Worm (Caenorhabditis elegans) whole organism, young adult: ENCODE results near the gene Y22D7AL.11.
A peak's percentile ranks its signal among the peaks of the same experiment; 100 is the strongest.

ENCODE experiments used
- B0035.1 ChIP-seq: sonication (generic microtip); optimal IDR thresholded peaks from 2 replicates; lab custom pipeline; 2016; ENCODE audit warnings: missing genetic modification characterization, mild to moderate bottlenecking, missing compliant biosample characterization, missing genotype, missing genetic modification reagents
- B0261.1 ChIP-seq: sonication (generic microtip); optimal IDR thresholded peaks from 2 replicates; lab custom pipeline; 2016; ENCODE audit warnings: mild to moderate bottlenecking, missing genetic modification characterization, moderate library complexity, missing compliant biosample characterization
- B0336.3 ChIP-seq: fragments of 200-800 bp; sonication (Bioruptor generic); IDR thresholded peaks from 2 replicates; pipeline ENCODE4 v1.3.6; 2022; ENCODE audit warnings: missing genetic modification characterization, missing compliant biosample characterization
- C06A6.2 ChIP-seq: fragments of 200-800 bp; sonication (Bioruptor generic); conservative IDR thresholded peaks from 2 replicates; pipeline ENCODE4 v1.3.6; 2022; ENCODE audit warnings: missing genetic modification characterization, missing compliant biosample characterization
- C17E4.6 ChIP-seq: fragments of 200-800 bp; sonication (Bioruptor generic); IDR thresholded peaks from 2 replicates; pipeline ENCODE4 v1.3.6; 2022; ENCODE audit warnings: missing genetic modification reagents, missing genetic modification characterization, missing compliant biosample characterization
- D2030.7 ChIP-seq: fragments of 200-800 bp; sonication (Bioruptor generic); IDR thresholded peaks from 2 replicates; pipeline ENCODE4 v1.3.6; 2022; ENCODE audit warnings: missing genetic modification reagents, missing genetic modification characterization, missing compliant biosample characterization
- F33H1.4 ChIP-seq: fragments of 200-800 bp; sonication (Bioruptor generic); IDR thresholded peaks from 2 replicates; pipeline ENCODE4 v1.3.6; 2022; ENCODE audit warnings: missing genetic modification reagents, missing genetic modification characterization, missing compliant biosample characterization
- F55B11.4 ChIP-seq: sonication (generic microtip); optimal IDR thresholded peaks from 2 replicates; lab custom pipeline; 2016; ENCODE audit warnings: missing compliant biosample characterization, missing genetic modification characterization, borderline replicate concordance; ENCODE audit not compliant: insufficient read depth
- F57A8.1 ChIP-seq: fragments of 200-800 bp; sonication (Bioruptor generic); optimal IDR thresholded peaks from 2 replicates; lab custom pipeline; 2018; ENCODE audit warnings: mild to moderate bottlenecking, missing genetic modification characterization, moderate library complexity, missing compliant biosample characterization
- T26A5.8 ChIP-seq: sonication (generic microtip); optimal IDR thresholded peaks from 2 replicates; lab custom pipeline; 2016; ENCODE audit warnings: missing genetic modification characterization, missing compliant biosample characterization
- Y95B8A.8 ChIP-seq: fragments of 200-800 bp; sonication (Bioruptor generic); IDR thresholded peaks from 2 replicates; pipeline ENCODE4 v1.3.6; 2022; ENCODE audit warnings: missing genetic modification reagents, missing genetic modification characterization, missing compliant biosample characterization
- ZK185.1 ChIP-seq: sonication (generic microtip); optimal IDR thresholded peaks from 2 replicates; lab custom pipeline; 2016; ENCODE audit warnings: mild to moderate bottlenecking, missing genetic modification characterization, missing compliant biosample characterization; ENCODE audit not compliant: poor library complexity, severe bottlenecking
- akir-1 ChIP-seq: fragments of 200-800 bp; sonication (Bioruptor generic); optimal IDR thresholded peaks from 2 replicates; lab custom pipeline; 2018; ENCODE audit warnings: mild to moderate bottlenecking, missing genetic modification characterization, moderate library complexity, missing compliant biosample characterization
- attf-3 ChIP-seq: fragments of 200-800 bp; sonication (Bioruptor generic); conservative IDR thresholded peaks from 2 replicates; pipeline ENCODE4 v1.3.6; 2022; ENCODE audit warnings: missing genetic modification reagents, missing genetic modification characterization, missing compliant biosample characterization
- bed-1 ChIP-seq: fragments of 200-800 bp; sonication (Bioruptor generic); IDR thresholded peaks from 2 replicates; pipeline ENCODE4 v1.3.6; 2022; ENCODE audit warnings: missing genetic modification reagents, missing genetic modification characterization, missing compliant biosample characterization
- bed-2 ChIP-seq: fragments of 200-800 bp; sonication (Bioruptor generic); IDR thresholded peaks from 2 replicates; pipeline ENCODE4 v1.3.6; 2022; ENCODE audit warnings: missing genetic modification reagents, missing genetic modification characterization, missing compliant biosample characterization
- cebp-1 ChIP-seq, 2 experiments: fragments of 200-800 bp in 1 of 2; sonication (Bioruptor generic) in 1 of 2; sonication (generic microtip) in 1 of 2; IDR thresholded peaks in 1 of 2; optimal IDR thresholded peaks in 1 of 2; 2 replicates each; pipeline versions ENCODE4 v1.3.6 to Lab custom; 2017 to 2022; ENCODE audit warnings: missing compliant biosample characterization in 2 of 2, missing genetic modification characterization in 2 of 2, mild to moderate bottlenecking in 1 of 2, missing genetic modification reagents in 1 of 2, moderate library complexity in 1 of 2
- ceh-27 ChIP-seq: fragments of 200-800 bp; sonication (Bioruptor generic); optimal IDR thresholded peaks from 2 replicates; lab custom pipeline; 2018; ENCODE audit warnings: mild to moderate bottlenecking, missing genetic modification characterization, moderate library complexity, missing compliant biosample characterization
- ceh-91 ChIP-seq: fragments of 200-800 bp; sonication (Bioruptor generic); IDR thresholded peaks from 2 replicates; pipeline ENCODE4 v1.3.6; 2022; ENCODE audit warnings: missing genetic modification reagents, missing genetic modification characterization, missing compliant biosample characterization
- dox-1 ChIP-seq: fragments of 200-800 bp; sonication (Bioruptor generic); IDR thresholded peaks from 2 replicates; pipeline ENCODE4 v1.3.6; 2022; ENCODE audit warnings: missing genetic modification reagents, missing genetic modification characterization, missing compliant biosample characterization
- dpff-1 ChIP-seq: sonication (generic microtip); optimal IDR thresholded peaks from 2 replicates; lab custom pipeline; 2017; ENCODE audit warnings: mild to moderate bottlenecking, missing genetic modification characterization, missing compliant biosample characterization
- efl-1 ChIP-seq: fragments of 150-350 bp; optimal IDR thresholded peaks from 2 replicates; lab custom pipeline; 2014; ENCODE audit warnings: missing biosample characterization, missing genetic modification reagents, missing genetic modification characterization
- hmg-20 ChIP-seq: fragments of 200-800 bp; sonication (Bioruptor generic); IDR thresholded peaks from 2 replicates; pipeline ENCODE4 v1.3.6; 2022; ENCODE audit warnings: missing genetic modification reagents, missing genetic modification characterization, missing compliant biosample characterization
- lag-1 ChIP-seq: fragments of 200-800 bp; sonication (Bioruptor generic); IDR thresholded peaks from 2 replicates; pipeline ENCODE4 v1.3.6; 2022; ENCODE audit warnings: missing genetic modification reagents, missing genetic modification characterization, missing compliant biosample characterization
- lin-26 ChIP-seq: fragments of 200-800 bp; sonication (Bioruptor generic); IDR thresholded peaks from 2 replicates; pipeline ENCODE4 v1.3.6; 2022; ENCODE audit warnings: missing genetic modification reagents, missing genetic modification characterization, missing compliant biosample characterization
- lin-40 ChIP-seq: sonication (generic microtip); optimal IDR thresholded peaks from 2 replicates; lab custom pipeline; 2016; ENCODE audit warnings: missing genetic modification characterization, mild to moderate bottlenecking, missing compliant biosample characterization, missing genotype, missing genetic modification reagents
- lin-54 ChIP-seq: fragments of 200-800 bp; sonication (Bioruptor generic); optimal IDR thresholded peaks from 2 replicates; lab custom pipeline; 2018; ENCODE audit warnings: mild to moderate bottlenecking, missing genetic modification characterization, missing compliant biosample characterization
- lsy-27 ChIP-seq: sonication (generic microtip); optimal IDR thresholded peaks from 2 replicates; lab custom pipeline; 2017; ENCODE audit warnings: missing genetic modification characterization, mild to moderate bottlenecking, missing compliant biosample characterization, antibody characterized with exemption, missing genotype, borderline replicate concordance; ENCODE audit not compliant: insufficient read depth
- mcd-1 ChIP-seq: fragments of 200-800 bp; sonication (Bioruptor generic); IDR thresholded peaks from 2 replicates; pipeline ENCODE4 v1.3.6; 2022; ENCODE audit warnings: missing genetic modification reagents, missing genetic modification characterization, missing compliant biosample characterization
- nhr-120 ChIP-seq: fragments of 200-800 bp; sonication (Bioruptor generic); IDR thresholded peaks from 2 replicates; pipeline ENCODE4 v1.3.6; 2022; ENCODE audit warnings: missing genetic modification characterization, missing compliant biosample characterization
- nhr-27 ChIP-seq: fragments of 200-800 bp; sonication (Bioruptor generic); optimal IDR thresholded peaks from 2 replicates; lab custom pipeline; 2018; ENCODE audit warnings: mild to moderate bottlenecking, missing genetic modification characterization, moderate library complexity, missing compliant biosample characterization
- nhr-80 ChIP-seq: sonication (generic microtip); optimal IDR thresholded peaks from 2 replicates; lab custom pipeline; 2016; ENCODE audit warnings: missing genetic modification characterization, missing compliant biosample characterization
- nhr-90 ChIP-seq: sonication (generic microtip); optimal IDR thresholded peaks from 2 replicates; lab custom pipeline; 2016; ENCODE audit warnings: missing genotype, mild to moderate bottlenecking, missing genetic modification characterization, missing compliant biosample characterization
- rpc-1 ChIP-seq, 2 experiments: fragments of 150-350 bp in 1 of 2; sonication (generic microtip) in 1 of 2; optimal IDR thresholded peaks; 2 replicates each; lab custom pipeline; 2014 to 2018; ENCODE audit warnings: missing biosample characterization in 1 of 2, missing genetic modification characterization in 1 of 2, missing genetic modification reagents in 1 of 2, missing genotype in 1 of 2
- sea-2 ChIP-seq: fragments of 200-800 bp; sonication (Bioruptor generic); IDR thresholded peaks from 2 replicates; pipeline ENCODE4 v1.3.6; 2022; ENCODE audit warnings: missing genetic modification characterization, missing compliant biosample characterization
- snpc-1.1 ChIP-seq: sonication (generic microtip); optimal IDR thresholded peaks from 2 replicates; lab custom pipeline; 2017; ENCODE audit warnings: missing genetic modification characterization, mild to moderate bottlenecking, missing compliant biosample characterization, antibody characterized with exemption, moderate library complexity, missing genotype, missing genetic modification reagents; ENCODE audit not compliant: insufficient read depth
- snpc-3.4 ChIP-seq: sonication (generic microtip); optimal IDR thresholded peaks from 2 replicates; lab custom pipeline; 2017; ENCODE audit warnings: missing genetic modification characterization, mild to moderate bottlenecking, missing compliant biosample characterization, antibody characterized with exemption, moderate library complexity, missing genotype, missing genetic modification reagents
- snpc-4 ChIP-seq, 5 experiments: fragments of 150-350 bp in 1 of 5; sonication (generic microtip) in 4 of 5; optimal IDR thresholded peaks; 2 replicates each; lab custom pipeline; 2014 to 2018; ENCODE audit warnings: missing genetic modification characterization in 5 of 5, missing biosample characterization in 3 of 5, antibody characterized with exemption in 2 of 5, mild to moderate bottlenecking in 2 of 5, missing compliant biosample characterization in 2 of 5, missing genotype in 2 of 5, moderate library complexity in 2 of 5, missing genetic modification reagents in 1 of 5
- sptf-2 ChIP-seq: fragments of 200-800 bp; sonication (Bioruptor generic); optimal IDR thresholded peaks from 2 replicates; lab custom pipeline; 2018; ENCODE audit warnings: mild to moderate bottlenecking, missing genetic modification characterization, missing compliant biosample characterization
- tbx-9 ChIP-seq: sonication (generic microtip); optimal IDR thresholded peaks from 2 replicates; lab custom pipeline; 2016; ENCODE audit warnings: borderline replicate concordance, missing genetic modification characterization, inconsistent platforms, missing compliant biosample characterization
- unc-130 ChIP-seq: sonication (generic microtip); optimal IDR thresholded peaks from 2 replicates; lab custom pipeline; 2016; ENCODE audit warnings: missing genetic modification reagents, missing genetic modification characterization, missing compliant biosample characterization
- unc-62 ChIP-seq: fragments of 150-350 bp; optimal IDR thresholded peaks from 2 replicates; lab custom pipeline; 2014; ENCODE audit warnings: missing biosample characterization, missing genetic modification reagents, missing genetic modification characterization
- zfh-2 ChIP-seq: fragments of 200-800 bp; sonication (Bioruptor generic); conservative IDR thresholded peaks from 2 replicates; pipeline ENCODE4 v1.3.6; 2022; ENCODE audit warnings: missing genetic modification reagents, missing genetic modification characterization, missing compliant biosample characterization
- ztf-22 ChIP-seq: fragments of 200-800 bp; sonication (Bioruptor generic); optimal IDR thresholded peaks from 2 replicates; lab custom pipeline; 2018; ENCODE audit warnings: mild to moderate bottlenecking, missing genetic modification characterization, moderate library complexity, missing compliant biosample characterization
- ztf-28 ChIP-seq: fragments of 200-800 bp; sonication (Bioruptor generic); IDR thresholded peaks from 2 replicates; pipeline ENCODE4 v1.3.6; 2022; ENCODE audit warnings: missing genetic modification reagents, missing genetic modification characterization, missing compliant biosample characterization

Y22D7AL.11 gene

DNA sequence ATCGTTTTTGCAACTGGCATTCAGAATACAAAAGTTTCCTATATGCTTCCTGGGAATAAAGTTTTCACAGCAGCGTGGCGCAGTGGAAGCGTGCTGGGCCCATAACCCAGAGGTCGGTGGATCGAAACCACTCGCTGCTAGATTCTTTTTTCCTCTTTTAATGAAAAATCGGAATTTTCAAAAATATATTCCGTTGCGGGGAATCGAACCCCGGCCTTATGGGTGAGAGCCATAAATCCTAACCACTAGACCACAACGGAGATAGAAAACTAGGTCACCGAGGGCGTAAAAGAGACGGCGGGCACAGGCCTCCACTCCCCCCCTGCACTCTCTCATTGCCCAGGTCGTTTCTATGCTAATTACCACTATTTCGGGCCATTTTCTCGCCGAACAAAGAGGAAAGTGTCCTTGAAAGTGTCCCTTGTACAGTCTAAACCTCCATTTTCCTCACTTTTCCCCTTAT lies 29.6 kb downstream of the Y22D7AL.11 start, which contains the start of gene Y22D7AL.6 (continued):
- TF ChIP-seq lag-1 (GFP tag; lab: Robert Waterston, UW) (no peak), F33H1.4 (GFP tag; lab: Robert Waterston, UW) (peak; percentile 51), T26A5.8 (tag; lab: Kevin White, UChicago) (peak; percentile 48), nhr-90 (tag; lab: Kevin White, UChicago) (peak; percentile 84), F55B11.4 (tag; lab: Kevin White, UChicago) (no peak), bed-2 (GFP tag; lab: Robert Waterston, UW) (peak; percentile 73), lin-26 (GFP tag; lab: Robert Waterston, UW) (peak; percentile 87), Y95B8A.8 (GFP tag; lab: Robert Waterston, UW) (0 out of 2 replicates have a peak, but pooled peaks have one; percentile 54), akir-1 (GFP tag; lab: Kevin White, UChicago) (no peak), B0035.1 (peak; percentile 49), sea-2 (no peak), dox-1 (peak; percentile 81), tbx-9 (tag; lab: Kevin White, UChicago) (no peak), mcd-1 (GFP tag; lab: Robert Waterston, UW) (peak; percentile 77), sptf-2 (GFP tag; lab: Kevin White, UChicago) (peak; percentile 45), D2030.7 (GFP tag; lab: Robert Waterston, UW) (peak; percentile 86), ceh-27 (peak; percentile 23), cebp-1 (GFP tag; IDR thresholded peaks at IDR 0.05; lab: Robert Waterston, UW) (no peak), cebp-1 (tag; optimal IDR thresholded peaks at IDR 0.05; lab: Kevin White, UChicago) (peak; percentile 60), nhr-80 (tag; lab: Kevin White, UChicago) (no peak), snpc-1.1 (tag; lab: Kevin White, UChicago) (no peak), efl-1 (GFP tag; lab: Kevin White, UChicago) (no peak), C06A6.2 (no peak), nhr-27 (tag; lab: Kevin White, UChicago) (peak; percentile 48), dpff-1 (tag; lab: Kevin White, UChicago) (no peak), hmg-20 (GFP tag; lab: Robert Waterston, UW) (peak; percentile 73; the same call in 1 of the 2 replicates), F57A8.1 (GFP tag; lab: Kevin White, UChicago) (peak; percentile 66), B0261.1 (peak; percentile 98), unc-62 (GFP tag; lab: Kevin White, UChicago) (no peak), attf-3 (GFP tag; lab: Robert Waterston, UW) (peak; percentile 61; the same call in 1 of the 2 replicates), ZK185.1 (no peak), lsy-27 (peak; percentile 35), unc-130 (peak; percentile 18), rpc-1 (optimal IDR thresholded peaks at IDR 0.05; lab: Kevin White, UChicago) (peak; percentile 92), rpc-1 (tag; optimal IDR thresholded peaks at IDR 0.05; lab: Kevin White, UChicago) (peak; percentile 76), ztf-28 (GFP tag; lab: Robert Waterston, UW) (peak; percentile 45; the same call in 1 of the 2 replicates), snpc-4 (GFP tag; optimal IDR thresholded peaks at IDR 0.05; lab: Kevin White, UChicago) (peak; percentile 54), snpc-4 (tag; optimal IDR thresholded peaks at IDR 0.05; lab: Kevin White, UChicago) (peak in 2 of 4 experiments; percentile 37 to 47), lin-40 (tag; lab: Kevin White, UChicago) (peak; percentile 63), B0336.3 (peak; percentile 71), lin-54 (GFP tag; lab: Kevin White, UChicago) (peak; percentile 71), zfh-2 (GFP tag; lab: Robert Waterston, UW) (peak; percentile 67; the same call in 1 of the 2 replicates), snpc-3.4 (peak; percentile 61), C17E4.6 (GFP tag; lab: Robert Waterston, UW) (peak; percentile 61; the same call in 1 of the 2 replicates), ztf-22 (no peak), bed-1 (GFP tag; lab: Robert Waterston, UW) (no peak), nhr-120 (GFP tag; lab: Robert Waterston, UW) (0 out of 2 replicates have a peak, but pooled peaks have one; percentile 48), ceh-91 (GFP tag; lab: Robert Waterston, UW) (no peak)
